Worm (Caenorhabditis elegans) whole organism, early embryonic: ENCODE results near the gene nac-3.

Source experiments
- ama-1 ChIP-seq: fragments of 150-350 bp; optimal IDR thresholded peaks from 2 replicates; lab custom pipeline; 2014
- ceh-13 ChIP-seq: fragments of 200-800 bp; sonication (Bioruptor generic); optimal IDR thresholded peaks from 2 replicates; lab custom pipeline; 2018; ENCODE audit warnings: mild to moderate bottlenecking, missing genetic modification characterization, missing compliant biosample characterization
- hmbx-1 ChIP-seq: sonication (generic microtip); optimal IDR thresholded peaks from 2 replicates; lab custom pipeline; 2016; ENCODE audit warnings: mild to moderate bottlenecking, missing genetic modification characterization, missing compliant biosample characterization
- hnd-1 ChIP-seq: sonication (generic microtip); optimal IDR thresholded peaks from 2 replicates; lab custom pipeline; 2016; ENCODE audit warnings: missing genetic modification characterization, missing compliant biosample characterization
- tbx-11 ChIP-seq: fragments of 200-800 bp; sonication (Bioruptor generic); IDR thresholded peaks from 2 replicates; pipeline ENCODE4 v1.3.6; 2022; ENCODE audit warnings: missing genetic modification characterization, missing compliant biosample characterization
- tra-4 ChIP-seq: sonication (generic microtip); optimal IDR thresholded peaks from 2 replicates; lab custom pipeline; 2017; ENCODE audit warnings: missing genetic modification characterization, missing compliant biosample characterization

DNA sequence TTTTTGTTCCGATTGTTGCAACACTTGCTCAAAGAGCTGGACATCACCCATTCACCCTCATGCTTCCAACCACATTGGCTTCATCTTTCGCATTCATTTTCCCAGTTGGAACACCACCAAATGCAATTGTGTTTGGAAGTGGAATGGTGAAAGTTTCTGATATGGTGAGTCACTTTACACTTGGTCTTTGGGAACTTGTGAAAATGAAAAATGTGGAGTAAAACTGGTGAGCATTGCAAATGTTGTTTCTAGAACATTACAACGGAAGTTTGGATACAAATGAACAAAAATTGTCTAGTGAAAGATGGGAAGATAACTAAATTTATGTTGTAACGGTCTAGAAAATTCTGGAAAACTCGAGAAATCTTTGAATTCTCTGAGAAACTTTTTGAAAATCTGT, 3.7 kb downstream of the nac-3 start:
- TF ChIP-seq hnd-1 (tag; lab: Kevin White, UChicago) (no peak), ceh-13 (GFP tag; lab: Kevin White, UChicago) (no peak), ama-1 (lab: Kevin White, UChicago) (no peak), hmbx-1 (tag; lab: Kevin White, UChicago) (no peak), tbx-11 (no peak), tra-4 (no peak)
